Fruit fly (Drosophila melanogaster) whole organism, embryonic: ENCODE data around the gene CG9706.

ENCODE experiments used
- Ada2b ChIP-seq: fragments of 200-800 bp; sonication (Bioruptor generic); IDR thresholded peaks from 2 replicates; pipeline ENCODE4 v1.3.6; 2022; ENCODE audit warnings: missing biosample characterization, missing genetic modification characterization
- Bteb2 ChIP-seq: fragments of 200-800 bp; sonication (Bioruptor generic); optimal IDR thresholded peaks from 2 replicates; lab custom pipeline; 2016; ENCODE audit warnings: missing biosample characterization, missing genetic modification characterization
- CG10654 ChIP-seq: fragments of 200-800 bp; sonication (Bioruptor generic); optimal IDR thresholded peaks from 2 replicates; lab custom pipeline; 2016; ENCODE audit warnings: missing biosample characterization, missing genetic modification characterization
- CG12299 ChIP-seq: fragments of 200-800 bp; sonication (Bioruptor generic); optimal IDR thresholded peaks from 2 replicates; lab custom pipeline; 2018; ENCODE audit warnings: missing biosample characterization, mild to moderate bottlenecking, missing genetic modification characterization
- CG12391 ChIP-seq: fragments of 200-800 bp; sonication (Bioruptor generic); optimal IDR thresholded peaks from 3 replicates; lab custom pipeline; 2018; ENCODE audit warnings: missing biosample characterization, mild to moderate bottlenecking, missing genetic modification characterization, moderate library complexity
- CG14860 ChIP-seq: fragments of 200-800 bp; sonication (Bioruptor generic); IDR thresholded peaks from 3 replicates; pipeline ENCODE4 v1.3.6; 2022; ENCODE audit warnings: missing biosample characterization, missing genetic modification characterization; ENCODE audit not compliant: partially characterized antibody
- CG15073 ChIP-seq: fragments of 200-800 bp; sonication (Bioruptor generic); optimal IDR thresholded peaks from 2 replicates; lab custom pipeline; 2016; ENCODE audit warnings: missing biosample characterization, missing genetic modification characterization
- CG15269 ChIP-seq: fragments of 200-800 bp; sonication (Bioruptor generic); optimal IDR thresholded peaks from 2 replicates; lab custom pipeline; 2018; ENCODE audit warnings: missing biosample characterization, mild to moderate bottlenecking, missing genetic modification characterization, moderate library complexity
- CG15601 ChIP-seq: fragments of 200-800 bp; sonication (Bioruptor generic); optimal IDR thresholded peaks from 3 replicates; lab custom pipeline; 2019; ENCODE audit warnings: missing biosample characterization, mild to moderate bottlenecking, missing genetic modification characterization, moderate library complexity
- CG1647 ChIP-seq: fragments of 200-800 bp; sonication (Bioruptor generic); optimal IDR thresholded peaks from 3 replicates; lab custom pipeline; 2016; ENCODE audit warnings: missing biosample characterization, missing genetic modification characterization
- CG17359 ChIP-seq: fragments of 200-800 bp; sonication (Bioruptor generic); optimal IDR thresholded peaks from 3 replicates; lab custom pipeline; 2018; ENCODE audit warnings: missing biosample characterization, mild to moderate bottlenecking, missing genetic modification characterization, moderate library complexity
- CG2116 ChIP-seq: fragments of 200-800 bp; sonication (Bioruptor generic); optimal IDR thresholded peaks from 3 replicates; lab custom pipeline; 2018; ENCODE audit warnings: missing biosample characterization, mild to moderate bottlenecking, missing genetic modification characterization
- CG3065 ChIP-seq: fragments of 200-800 bp; sonication (Bioruptor generic); optimal IDR thresholded peaks from 2 replicates; lab custom pipeline; 2016; ENCODE audit warnings: missing biosample characterization, missing genetic modification characterization
- CG4617 ChIP-seq: fragments of 200-800 bp; sonication (Bioruptor generic); optimal IDR thresholded peaks from 3 replicates; lab custom pipeline; 2016; ENCODE audit warnings: missing biosample characterization, missing genetic modification characterization, borderline replicate concordance
- CG4707 ChIP-seq: fragments of 200-800 bp; sonication (Bioruptor generic); optimal IDR thresholded peaks from 2 replicates; lab custom pipeline; 2018; ENCODE audit warnings: missing biosample characterization, mild to moderate bottlenecking, missing genetic modification characterization, moderate library complexity
- CG6272 ChIP-seq: fragments of 200-800 bp; sonication (Bioruptor generic); IDR thresholded peaks from 2 replicates; pipeline ENCODE4 v1.3.6; 2022; ENCODE audit warnings: missing biosample characterization, missing genetic modification characterization
- D ChIP-seq, 2 experiments: fragments of 200-800 bp in 1 of 2; fragments of >200 bp in 1 of 2; sonication (Bioruptor generic) in 1 of 2; optimal IDR thresholded peaks; 2 replicates in 1 of 2; 3 replicates in 1 of 2; lab custom pipeline; 2017; ENCODE audit warnings: mild to moderate bottlenecking in 1 of 2, missing biosample characterization in 1 of 2, missing genetic modification characterization in 1 of 2, missing genetic modification reagents in 1 of 2
- D19B ChIP-seq: fragments of 200-800 bp; sonication (Bioruptor generic); optimal IDR thresholded peaks from 2 replicates; lab custom pipeline; 2017; ENCODE audit warnings: missing biosample characterization, mild to moderate bottlenecking, missing genetic modification characterization
- Dip3 ChIP-seq: fragments of 200-800 bp; sonication (Bioruptor generic); optimal IDR thresholded peaks from 3 replicates; lab custom pipeline; 2016; ENCODE audit warnings: missing biosample characterization, missing genetic modification characterization
- Doc3 ChIP-seq: fragments of 200-800 bp; sonication (Bioruptor generic); IDR thresholded peaks from 3 replicates; pipeline ENCODE4 v1.3.6; 2022; ENCODE audit warnings: missing biosample characterization, missing genetic modification characterization; ENCODE audit not compliant: partially characterized antibody
- E2f2 ChIP-seq: fragments of 200-800 bp; sonication (Bioruptor generic); IDR thresholded peaks from 2 replicates; pipeline ENCODE4 v1.3.6; 2022; ENCODE audit warnings: missing biosample characterization, missing genetic modification characterization
- Hmr ChIP-seq: fragments of 200-800 bp; sonication (Bioruptor generic); optimal IDR thresholded peaks from 3 replicates; lab custom pipeline; 2017; ENCODE audit warnings: mild to moderate bottlenecking, missing biosample characterization, missing genetic modification reagents, missing genetic modification characterization
- Myb ChIP-seq: fragments of 200-800 bp; sonication (Bioruptor generic); optimal IDR thresholded peaks from 2 replicates; lab custom pipeline; 2016; ENCODE audit warnings: missing biosample characterization, missing genetic modification characterization
- Rx ChIP-seq: fragments of 200-800 bp; sonication (Bioruptor generic); IDR thresholded peaks from 2 replicates; pipeline ENCODE4 v1.3.6; 2022; ENCODE audit warnings: missing biosample characterization, missing genetic modification characterization
- Ssrp ChIP-seq: fragments of 200-800 bp; sonication (Bioruptor generic); optimal IDR thresholded peaks from 2 replicates; lab custom pipeline; 2018; ENCODE audit warnings: missing biosample characterization, mild to moderate bottlenecking, missing genetic modification characterization, moderate library complexity
- aop ChIP-seq: fragments of 200-800 bp; sonication (Bioruptor generic); IDR thresholded peaks from 2 replicates; pipeline ENCODE4 v1.3.6; 2022; ENCODE audit warnings: missing biosample characterization, missing genetic modification characterization
- cad ChIP-seq: fragments of >200 bp; optimal IDR thresholded peaks from 2 replicates; lab custom pipeline; 2017; ENCODE audit warnings: missing biosample characterization, missing genetic modification characterization
- crol ChIP-seq: fragments of 200-800 bp; sonication (Bioruptor generic); IDR thresholded peaks from 2 replicates; pipeline ENCODE4 v1.3.6; 2022; ENCODE audit warnings: missing biosample characterization, missing genetic modification characterization
- emc ChIP-seq: fragments of 200-800 bp; sonication (Bioruptor generic); optimal IDR thresholded peaks from 2 replicates; lab custom pipeline; 2016; ENCODE audit warnings: missing biosample characterization, missing genetic modification characterization
- en ChIP-seq: fragments of 200-800 bp; sonication (Bioruptor generic); optimal IDR thresholded peaks from 2 replicates; lab custom pipeline; 2016; ENCODE audit warnings: missing biosample characterization, missing genetic modification characterization
- ewg ChIP-seq: fragments of 200-800 bp; sonication (Bioruptor generic); optimal IDR thresholded peaks from 3 replicates; lab custom pipeline; 2017; ENCODE audit warnings: mild to moderate bottlenecking, missing biosample characterization, missing genetic modification reagents, missing genetic modification characterization
- fd3F ChIP-seq: fragments of 200-800 bp; sonication (Bioruptor generic); optimal IDR thresholded peaks from 2 replicates; lab custom pipeline; 2018; ENCODE audit warnings: missing biosample characterization, mild to moderate bottlenecking, missing genetic modification characterization, moderate library complexity
- fd64A ChIP-seq: fragments of 200-800 bp; sonication (Bioruptor generic); optimal IDR thresholded peaks from 3 replicates; lab custom pipeline; 2018; ENCODE audit warnings: missing biosample characterization, mild to moderate bottlenecking, missing genetic modification characterization
- ftz-f1 ChIP-seq: fragments of 200-800 bp; sonication (Bioruptor generic); optimal IDR thresholded peaks from 2 replicates; lab custom pipeline; 2016; ENCODE audit warnings: missing biosample characterization, missing genetic modification characterization
- gem ChIP-seq: fragments of 200-800 bp; sonication (Bioruptor generic); optimal IDR thresholded peaks from 2 replicates; lab custom pipeline; 2019; ENCODE audit warnings: missing biosample characterization, mild to moderate bottlenecking, missing genetic modification characterization, moderate library complexity
- grau ChIP-seq: fragments of 200-800 bp; optimal IDR thresholded peaks from 3 replicates; lab custom pipeline; 2019; ENCODE audit warnings: missing biosample characterization, mild to moderate bottlenecking, missing genetic modification characterization, moderate library complexity
- grn ChIP-seq: fragments of 200-800 bp; sonication (Bioruptor generic); optimal IDR thresholded peaks from 3 replicates; lab custom pipeline; 2017; ENCODE audit warnings: missing biosample characterization, missing genetic modification characterization
- gro ChIP-seq: fragments of 200-800 bp; sonication (Bioruptor generic); optimal IDR thresholded peaks from 2 replicates; lab custom pipeline; 2016; ENCODE audit warnings: missing biosample characterization, missing genetic modification characterization
- gt ChIP-seq: fragments of 200-800 bp; sonication (Bioruptor generic); IDR thresholded peaks from 2 replicates; pipeline ENCODE4 v1.3.6; 2022; ENCODE audit warnings: missing biosample characterization, missing genetic modification characterization
- her ChIP-seq: fragments of 200-800 bp; sonication (Bioruptor generic); optimal IDR thresholded peaks from 2 replicates; lab custom pipeline; 2016; ENCODE audit warnings: missing biosample characterization, missing genetic modification characterization
- jumu ChIP-seq: fragments of 200-800 bp; sonication (Bioruptor generic); optimal IDR thresholded peaks from 3 replicates; lab custom pipeline; 2016; ENCODE audit warnings: missing biosample characterization, missing genetic modification characterization
- kni ChIP-seq: fragments of 200-800 bp; sonication (Bioruptor generic); optimal IDR thresholded peaks from 3 replicates; lab custom pipeline; 2017; ENCODE audit warnings: mild to moderate bottlenecking, missing biosample characterization, missing genetic modification reagents, missing genetic modification characterization
- lov ChIP-seq, 2 experiments: fragments of 200-800 bp in 1 of 2; fragments of >200 bp in 1 of 2; sonication (Bioruptor generic) in 1 of 2; IDR thresholded peaks in 1 of 2; optimal IDR thresholded peaks in 1 of 2; 2 replicates in 1 of 2; 3 replicates in 1 of 2; pipeline versions ENCODE4 v1.3.6 to Lab custom; 2017 to 2022; ENCODE audit warnings: missing biosample characterization in 1 of 2, missing genetic modification characterization in 1 of 2
- nom ChIP-seq: fragments of 200-800 bp; sonication (Bioruptor generic); optimal IDR thresholded peaks from 2 replicates; lab custom pipeline; 2017; ENCODE audit warnings: missing biosample characterization, missing genetic modification characterization, mild to moderate bottlenecking, moderate library complexity, missing genetic modification reagents
- pros ChIP-seq: fragments of 200-800 bp; sonication (Bioruptor generic); optimal IDR thresholded peaks from 3 replicates; lab custom pipeline; 2019; ENCODE audit warnings: missing biosample characterization, mild to moderate bottlenecking, missing genetic modification characterization, moderate library complexity
- slou ChIP-seq: fragments of 200-800 bp; sonication (Bioruptor generic); optimal IDR thresholded peaks from 3 replicates; lab custom pipeline; 2016; ENCODE audit warnings: missing biosample characterization, missing genetic modification characterization
- tup ChIP-seq: fragments of 200-800 bp; sonication (Bioruptor generic); optimal IDR thresholded peaks from 2 replicates; lab custom pipeline; 2016; ENCODE audit warnings: missing biosample characterization, mild to moderate bottlenecking, missing genetic modification characterization, moderate library complexity
- zen ChIP-seq: fragments of 200-800 bp; sonication (Bioruptor generic); optimal IDR thresholded peaks from 3 replicates; lab custom pipeline; 2018; ENCODE audit warnings: missing biosample characterization, mild to moderate bottlenecking, missing genetic modification characterization, moderate library complexity
- zfh1 ChIP-seq: fragments of 200-800 bp; sonication (Bioruptor generic); IDR thresholded peaks from 3 replicates; pipeline ENCODE4 v1.3.6; 2022; ENCODE audit warnings: missing biosample characterization, missing genetic modification characterization

Gene CG9706

dm6 chr3L:16769866-16770265 is 12.9 kb upstream of the CG9706 start (continued):
- TF ChIP-seq CG4707, result peak; percentile 68
- TF ChIP-seq Myb (GFP tag; lab: Kevin White, UChicago), result no peak
- TF ChIP-seq ftz-f1 (GFP tag; lab: Kevin White, UChicago), result no peak
- TF ChIP-seq CG4617, result no peak
- TF ChIP-seq CG15073 (GFP tag; lab: Kevin White, UChicago), result no peak
- peak; percentile 68 for TF ChIP-seq fd64A
- no peak for TF ChIP-seq gro (GFP tag; lab: Kevin White, UChicago)
- peak; percentile 74 for TF ChIP-seq nom (GFP tag; lab: Kevin White, UChicago)
- no peak for TF ChIP-seq CG12391 (tag; lab: Kevin White, UChicago)
- TF ChIP-seq Ssrp, result no peak
- peak; percentile 3 for TF ChIP-seq jumu (GFP tag; lab: Kevin White, UChicago)
- TF ChIP-seq CG15269, result no peak
- TF ChIP-seq gt (GFP tag; lab: Robert Waterston, UW), result no peak
- TF ChIP-seq grn, result peak; percentile 35
- TF ChIP-seq en (GFP tag; lab: Kevin White, UChicago), result no peak
- no peak for TF ChIP-seq D19B (GFP tag; lab: Kevin White, UChicago)
- no peak for TF ChIP-seq Bteb2 (GFP tag; lab: Kevin White, UChicago)
- no peak for TF ChIP-seq fd3F (GFP tag; lab: Kevin White, UChicago)
- TF ChIP-seq grau, result no peak
- TF ChIP-seq Rx (GFP tag; lab: Robert Waterston, UW), result no peak
- TF ChIP-seq CG6272, result no peak
- TF ChIP-seq CG14860 (GFP tag; lab: Robert Waterston, UW), result no peak

- no peak for TF ChIP-seq emc (GFP tag; lab: Kevin White, UChicago)
- no peak for TF ChIP-seq slou (GFP tag; lab: Kevin White, UChicago)
- TF ChIP-seq pros (GFP tag; lab: Kevin White, UChicago), result peak; percentile 92
- TF ChIP-seq Ada2b, result no peak
- TF ChIP-seq crol (GFP tag; lab: Robert Waterston, UW), result no peak
- TF ChIP-seq CG10654, result no peak
- TF ChIP-seq ftz-f1 (GFP tag; lab: Kevin White, UChicago), result no peak
- no peak for TF ChIP-seq her (GFP tag; lab: Kevin White, UChicago)
- TF ChIP-seq ewg (GFP tag; lab: Kevin White, UChicago), result no peak
- TF ChIP-seq CG2116 (GFP tag; lab: Kevin White, UChicago), result no peak
- peak; percentile 48 for TF ChIP-seq D (optimal IDR thresholded peaks at IDR 0.05; lab: Kevin White, UChicago)
- TF ChIP-seq D (GFP tag; optimal IDR thresholded peaks at IDR 0.05; lab: Kevin White, UChicago), result no peak
- no peak for TF ChIP-seq CG17359 (tag; lab: Kevin White, UChicago)
- TF ChIP-seq cad (GFP tag; lab: Kevin White, UChicago), result peak; percentile 11
- no peak for TF ChIP-seq gem (tag; lab: Kevin White, UChicago)
- no peak for TF ChIP-seq aop (GFP tag; lab: Robert Waterston, UW)
- TF ChIP-seq CG15601 (tag; lab: Kevin White, UChicago), result no peak
- TF ChIP-seq E2f2 (GFP tag; lab: Robert Waterston, UW), result no peak
- peak; percentile 20 for TF ChIP-seq kni (GFP tag; lab: Kevin White, UChicago)
- no peak for TF ChIP-seq Doc3 (GFP tag; lab: Robert Waterston, UW)
- no peak for TF ChIP-seq lov (optimal IDR thresholded peaks at IDR 0.05; lab: Kevin White, UChicago)
- TF ChIP-seq lov (GFP tag; IDR thresholded peaks at IDR 0.05; lab: Robert Waterston, UW), result no peak
- no peak for TF ChIP-seq CG12299 (tag; lab: Kevin White, UChicago)
- no peak for TF ChIP-seq tup (GFP tag; lab: Kevin White, UChicago)
- TF ChIP-seq zen (tag; lab: Kevin White, UChicago), result peak; percentile 99
- no peak for TF ChIP-seq Hmr (GFP tag; lab: Kevin White, UChicago)
- no peak for TF ChIP-seq CG1647 (GFP tag; lab: Kevin White, UChicago)
- no peak for TF ChIP-seq CG3065 (GFP tag; lab: Kevin White, UChicago)
- no peak for TF ChIP-seq Dip3
- no peak for TF ChIP-seq zfh1 (GFP tag; lab: Robert Waterston, UW)
These were observed 9.9 kb upstream of the CG9706 start for dm6 chr3L:16772755-16773523.
